Fruit fly (Drosophila melanogaster): ENCODE results near the gene Gba1a.

DNA sequence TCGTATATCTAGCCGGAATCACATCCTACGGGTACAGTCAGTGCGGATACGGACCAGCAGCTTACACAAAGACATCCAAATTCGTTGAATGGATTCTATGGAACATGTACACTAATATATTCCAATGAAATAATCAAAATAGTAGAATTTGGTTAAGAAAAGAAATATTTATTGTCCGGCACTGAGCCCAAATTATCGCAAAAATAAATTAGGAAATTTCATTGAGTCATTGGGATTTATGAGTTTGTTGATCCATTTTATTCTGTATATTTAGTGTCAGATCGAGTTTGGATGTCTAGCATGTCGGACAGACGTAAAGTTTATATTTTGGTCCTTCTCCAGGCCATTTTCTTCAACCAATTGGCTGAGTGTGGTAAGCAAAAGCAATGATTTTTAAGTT lies 16.7 kb upstream of the Gba1a start, which contains the start of gene CG18754:
- TF ChIP-seq fd96Ca (GFP tag; IDR thresholded peaks at IDR 0.05) (no peak), CG14655 (GFP tag; optimal IDR thresholded peaks at IDR 0.05) (no peak), CG13204 (GFP tag; optimal IDR thresholded peaks at IDR 0.05) (no peak), rn (GFP tag; IDR thresholded peaks at IDR 0.05) (no peak), Pif1B (GFP tag; optimal IDR thresholded peaks at IDR 0.05) (no peak), Ets98B (GFP tag; IDR thresholded peaks at IDR 0.05) (no peak), CG15710 (tag; optimal IDR thresholded peaks at IDR 0.05) (no peak), CG17806 (tag; optimal IDR thresholded peaks at IDR 0.05) (no peak), CG10348 (GFP tag; IDR thresholded peaks at IDR 0.05) (no peak), CG9948 (tag; optimal IDR thresholded peaks at IDR 0.05) (no peak), CG8301 (tag; optimal IDR thresholded peaks at IDR 0.05) (no peak)

All from whole organism, pupa.